1 fruit fly cellular context compared by ENCODE assay signal in genomic region chr3R:6723537-6724171, dm6.
A peak's percentile ranks its signal among the peaks of the same experiment; 100 is the strongest.
TF ChIP-seq lines count a peak whose summit lies in the region.

No protein-coding gene starts in this region.

TF ChIP-seq in whole organism, embryonic, 481 proteins besides CTCF, POLR2A, EP300 and RAD21 (continued from another document and continues in another):
- 0 out of 2 replicates have a peak, but pooled peaks have one; percentile 34 for TF ChIP-seq CG14441 (GFP tag; IDR thresholded peaks at IDR 0.05; lab: Robert Waterston, UW)
- no peak for TF ChIP-seq p53 (GFP tag; optimal IDR thresholded peaks at IDR 0.05; lab: Kevin White, UChicago)
- 0 out of 3 replicates have a peak, but pooled peaks have one; percentile 22 for TF ChIP-seq CG7357 (GFP tag; IDR thresholded peaks at IDR 0.05; lab: Robert Waterston, UW)
- peak; percentile 26 for TF ChIP-seq tin (GFP tag; optimal IDR thresholded peaks at IDR 0.05; lab: Kevin White, UChicago)
- no peak for TF ChIP-seq ab (GFP tag; optimal IDR thresholded peaks at IDR 0.05; lab: Kevin White, UChicago)
- no peak for TF ChIP-seq CG5953 (GFP tag; IDR thresholded peaks at IDR 0.05; lab: Robert Waterston, UW)
- TF ChIP-seq CG14710 (tag; optimal IDR thresholded peaks at IDR 0.05; lab: Kevin White, UChicago): peak; percentile 63
- TF ChIP-seq E2f1 (GFP tag; IDR thresholded peaks at IDR 0.05; lab: Robert Waterston, UW): no peak
- no peak for TF ChIP-seq CG12104 (GFP tag; optimal IDR thresholded peaks at IDR 0.05; lab: Kevin White, UChicago)
- no peak for TF ChIP-seq Hr78 (GFP tag; optimal IDR thresholded peaks at IDR 0.05; lab: Kevin White, UChicago)
- no peak for TF ChIP-seq CG7271 (tag; optimal IDR thresholded peaks at IDR 0.05; lab: Kevin White, UChicago)
- TF ChIP-seq Opbp (GFP tag; IDR thresholded peaks at IDR 0.05; lab: Robert Waterston, UW; ENCODE audit: partially characterized antibody): no peak
- no peak for TF ChIP-seq ap (GFP tag; IDR thresholded peaks at IDR 0.05; lab: Robert Waterston, UW)
- no peak for TF ChIP-seq z (GFP tag; IDR thresholded peaks at IDR 0.05; lab: Robert Waterston, UW)
- no peak for TF ChIP-seq CG16863 (GFP tag; optimal IDR thresholded peaks at IDR 0.05; lab: Kevin White, UChicago)
- no peak for TF ChIP-seq CG3847 (GFP tag; IDR thresholded peaks at IDR 0.05; lab: Robert Waterston, UW)
- TF ChIP-seq esg (GFP tag; conservative IDR thresholded peaks at IDR 0.05; lab: Robert Waterston, UW): no peak
- TF ChIP-seq mam (GFP tag; optimal IDR thresholded peaks at IDR 0.05; lab: Kevin White, UChicago): no peak
- no peak for TF ChIP-seq CG8765 (GFP tag; IDR thresholded peaks at IDR 0.05; lab: Robert Waterston, UW)
- peak; percentile 35 for TF ChIP-seq Ssrp (tag; optimal IDR thresholded peaks at IDR 0.05; lab: Kevin White, UChicago)
- no peak for TF ChIP-seq maf-S (GFP tag; optimal IDR thresholded peaks at IDR 0.05; lab: Kevin White, UChicago)
- TF ChIP-seq CG6175 (GFP tag; IDR thresholded peaks at IDR 0.05; lab: Robert Waterston, UW): no peak
- TF ChIP-seq tx (GFP tag; optimal IDR thresholded peaks at IDR 0.05; lab: Kevin White, UChicago): no peak
- TF ChIP-seq Lpt (GFP tag; optimal IDR thresholded peaks at IDR 0.05; lab: Kevin White, UChicago): no peak
- no peak for TF ChIP-seq Hr39 (optimal IDR thresholded peaks at IDR 0.05; lab: Kevin White, UChicago)
- TF ChIP-seq Xrp1 (GFP tag; IDR thresholded peaks at IDR 0.05; lab: Robert Waterston, UW): peak; percentile 62
- TF ChIP-seq CkIIα-i1 (GFP tag; IDR thresholded peaks at IDR 0.05; lab: Robert Waterston, UW): no peak
- no peak for TF ChIP-seq h (optimal IDR thresholded peaks at IDR 0.05; lab: Kevin White, UChicago)
- TF ChIP-seq bsh (GFP tag; optimal IDR thresholded peaks at IDR 0.05; lab: Kevin White, UChicago): peak in 1 of 2 experiments; percentile 49
- peak; percentile 37 for TF ChIP-seq Xbp1 (GFP tag; optimal IDR thresholded peaks at IDR 0.05; lab: Kevin White, UChicago)
- TF ChIP-seq fd102C (GFP tag; optimal IDR thresholded peaks at IDR 0.05; lab: Kevin White, UChicago): peak; percentile 64
- no peak for TF ChIP-seq CG7928 (GFP tag; optimal IDR thresholded peaks at IDR 0.05; lab: Kevin White, UChicago)
- TF ChIP-seq CG12391 (tag; optimal IDR thresholded peaks at IDR 0.05; lab: Kevin White, UChicago): peak; percentile 48
- TF ChIP-seq lab (GFP tag; optimal IDR thresholded peaks at IDR 0.05; lab: Kevin White, UChicago): no peak
- TF ChIP-seq CG18262 (tag; optimal IDR thresholded peaks at IDR 0.05; lab: Kevin White, UChicago): peak; percentile 74
- TF ChIP-seq dmrt99B (tag; optimal IDR thresholded peaks at IDR 0.05; lab: Kevin White, UChicago): peak; percentile 66
- TF ChIP-seq Atf6 (GFP tag; IDR thresholded peaks at IDR 0.05; lab: Robert Waterston, UW): no peak
- TF ChIP-seq kah (GFP tag; optimal IDR thresholded peaks at IDR 0.05; lab: Kevin White, UChicago): no peak
- no peak for TF ChIP-seq slou (GFP tag; optimal IDR thresholded peaks at IDR 0.05; lab: Kevin White, UChicago)
- TF ChIP-seq lbe (GFP tag; optimal IDR thresholded peaks at IDR 0.05; lab: Kevin White, UChicago): no peak
- peak; percentile 44 for TF ChIP-seq trem (tag; optimal IDR thresholded peaks at IDR 0.05; lab: Kevin White, UChicago)
- no peak for TF ChIP-seq hkb (optimal IDR thresholded peaks at IDR 0.05; lab: Kevin White, UChicago)
- no peak for TF ChIP-seq hkb (GFP tag; IDR thresholded peaks at IDR 0.05; lab: Robert Waterston, UW)
- TF ChIP-seq tio (GFP tag; optimal IDR thresholded peaks at IDR 0.05; lab: Kevin White, UChicago): no peak
- no peak for TF ChIP-seq YL-1 (GFP tag; optimal IDR thresholded peaks at IDR 0.05; lab: Kevin White, UChicago)
- TF ChIP-seq Asciz (GFP tag; optimal IDR thresholded peaks at IDR 0.05; lab: Kevin White, UChicago): no peak
- TF ChIP-seq odd (GFP tag; optimal IDR thresholded peaks at IDR 0.05; lab: Kevin White, UChicago): peak; percentile 9
- TF ChIP-seq dysf (GFP tag; IDR thresholded peaks at IDR 0.05; lab: Robert Waterston, UW): no peak
- peak; percentile 71 for TF ChIP-seq phol (tag; optimal IDR thresholded peaks at IDR 0.05; lab: Kevin White, UChicago)
- TF ChIP-seq grn (GFP tag; optimal IDR thresholded peaks at IDR 0.05; lab: Kevin White, UChicago): no peak
- TF ChIP-seq kay (GFP tag; optimal IDR thresholded peaks at IDR 0.05; lab: Kevin White, UChicago): no peak
- TF ChIP-seq scrt (GFP tag; optimal IDR thresholded peaks at IDR 0.05; lab: Kevin White, UChicago): no peak
- peak; percentile 72 for TF ChIP-seq CG15696 (tag; optimal IDR thresholded peaks at IDR 0.05; lab: Kevin White, UChicago)
- no peak for TF ChIP-seq C15 (GFP tag; IDR thresholded peaks at IDR 0.05; lab: Robert Waterston, UW)
- no peak for TF ChIP-seq Spps (tag; optimal IDR thresholded peaks at IDR 0.05; lab: Kevin White, UChicago)
- TF ChIP-seq grau (tag; optimal IDR thresholded peaks at IDR 0.05; lab: Kevin White, UChicago): peak; percentile 37
- peak; percentile 58 for TF ChIP-seq Blimp-1 (GFP tag; optimal IDR thresholded peaks at IDR 0.05; lab: Kevin White, UChicago)
- 0 out of 2 replicates have a peak, but pooled peaks have one; percentile 22 for TF ChIP-seq CG6689 (GFP tag; IDR thresholded peaks at IDR 0.05; lab: Robert Waterston, UW)
- peak; percentile 48 for TF ChIP-seq Kr (GFP tag; optimal IDR thresholded peaks at IDR 0.05; lab: Kevin White, UChicago)
- peak; percentile 3 for TF ChIP-seq Chrac-16 (GFP tag; optimal IDR thresholded peaks at IDR 0.05; lab: Kevin White, UChicago)
- TF ChIP-seq CG1792 (GFP tag; optimal IDR thresholded peaks at IDR 0.05; lab: Kevin White, UChicago): no peak
- TF ChIP-seq Pdp1 (GFP tag; optimal IDR thresholded peaks at IDR 0.05; lab: Kevin White, UChicago): peak in 1 of 2 experiments; percentile 37
- 0 out of 2 replicates have a peak, but pooled peaks have one; percentile 26 for TF ChIP-seq CG10959 (GFP tag; IDR thresholded peaks at IDR 0.05; lab: Robert Waterston, UW)
- TF ChIP-seq CG7556 (GFP tag; optimal IDR thresholded peaks at IDR 0.05; lab: Kevin White, UChicago): peak; percentile 51
- TF ChIP-seq Bgb (GFP tag; IDR thresholded peaks at IDR 0.05; lab: Robert Waterston, UW; ENCODE audit: partially characterized antibody): no peak
- no peak for TF ChIP-seq CG17186 (GFP tag; optimal IDR thresholded peaks at IDR 0.05; lab: Kevin White, UChicago)
- no peak for TF ChIP-seq Bdp1 (GFP tag; optimal IDR thresholded peaks at IDR 0.05; lab: Kevin White, UChicago)
- no peak for TF ChIP-seq peb (GFP tag; IDR thresholded peaks at IDR 0.05; lab: Robert Waterston, UW)
- no peak for TF ChIP-seq ewg (GFP tag; optimal IDR thresholded peaks at IDR 0.05; lab: Kevin White, UChicago)
- no peak for TF ChIP-seq corto (GFP tag; optimal IDR thresholded peaks at IDR 0.05; lab: Kevin White, UChicago)
- no peak for TF ChIP-seq CG17612 (GFP tag; IDR thresholded peaks at IDR 0.05; lab: Robert Waterston, UW)
- no peak for TF ChIP-seq lilli (GFP tag; optimal IDR thresholded peaks at IDR 0.05; lab: Kevin White, UChicago)
- no peak for TF ChIP-seq CG33213 (GFP tag; optimal IDR thresholded peaks at IDR 0.05; lab: Kevin White, UChicago)
- no peak for TF ChIP-seq H15 (GFP tag; IDR thresholded peaks at IDR 0.05; lab: Robert Waterston, UW)
- TF ChIP-seq CG3407 (GFP tag; optimal IDR thresholded peaks at IDR 0.05; lab: Kevin White, UChicago): no peak
- TF ChIP-seq Dek (tag; optimal IDR thresholded peaks at IDR 0.05; lab: Kevin White, UChicago): no peak
- no peak for TF ChIP-seq Six4 (GFP tag; optimal IDR thresholded peaks at IDR 0.05; lab: Kevin White, UChicago)
- TF ChIP-seq Max (GFP tag; optimal IDR thresholded peaks at IDR 0.05; lab: Kevin White, UChicago): no peak
- TF ChIP-seq trh (GFP tag; optimal IDR thresholded peaks at IDR 0.05; lab: Kevin White, UChicago): no peak
- TF ChIP-seq bigmax (GFP tag; optimal IDR thresholded peaks at IDR 0.05; lab: Kevin White, UChicago): no peak
- no peak for TF ChIP-seq pita (GFP tag; optimal IDR thresholded peaks at IDR 0.05; lab: Kevin White, UChicago)
- no peak for TF ChIP-seq MBD-R2 (GFP tag; IDR thresholded peaks at IDR 0.05; lab: Robert Waterston, UW)
- TF ChIP-seq Side (GFP tag; optimal IDR thresholded peaks at IDR 0.05; lab: Kevin White, UChicago): no peak
- no peak for TF ChIP-seq fd64A (GFP tag; optimal IDR thresholded peaks at IDR 0.05; lab: Kevin White, UChicago)
- no peak for TF ChIP-seq CG18619 (GFP tag; optimal IDR thresholded peaks at IDR 0.05; lab: Kevin White, UChicago)
- no peak for TF ChIP-seq CG13894 (tag; optimal IDR thresholded peaks at IDR 0.05; lab: Kevin White, UChicago)
- TF ChIP-seq sima (GFP tag; optimal IDR thresholded peaks at IDR 0.05; lab: Kevin White, UChicago): no peak
- no peak for TF ChIP-seq gce (GFP tag; IDR thresholded peaks at IDR 0.05; lab: Robert Waterston, UW)
- no peak for TF ChIP-seq NFAT (GFP tag; IDR thresholded peaks at IDR 0.05; lab: Robert Waterston, UW)
- TF ChIP-seq CG32532 (GFP tag; IDR thresholded peaks at IDR 0.05; lab: Robert Waterston, UW): no peak
- no peak for TF ChIP-seq CG9609 (GFP tag; optimal IDR thresholded peaks at IDR 0.05; lab: Kevin White, UChicago)
- TF ChIP-seq btn (GFP tag; optimal IDR thresholded peaks at IDR 0.05; lab: Kevin White, UChicago): peak; percentile 14
- no peak for TF ChIP-seq CG14965 (GFP tag; optimal IDR thresholded peaks at IDR 0.05; lab: Kevin White, UChicago; ENCODE audit: borderline replicate concordance)
- no peak for TF ChIP-seq repo (GFP tag; optimal IDR thresholded peaks at IDR 0.05; lab: Kevin White, UChicago)
- no peak for TF ChIP-seq CG2120 (GFP tag; optimal IDR thresholded peaks at IDR 0.05; lab: Kevin White, UChicago)
- TF ChIP-seq CG2202 (tag; optimal IDR thresholded peaks at IDR 0.05; lab: Kevin White, UChicago): no peak
- no peak for TF ChIP-seq vfl (GFP tag; optimal IDR thresholded peaks at IDR 0.05; lab: Kevin White, UChicago)
- no peak for TF ChIP-seq CG6272 (GFP tag; IDR thresholded peaks at IDR 0.05; lab: Robert Waterston, UW)
- no peak for TF ChIP-seq mirr (GFP tag; optimal IDR thresholded peaks at IDR 0.05; lab: Kevin White, UChicago)
- peak; percentile 13 for TF ChIP-seq CG6654 (GFP tag; optimal IDR thresholded peaks at IDR 0.05; lab: Kevin White, UChicago)
- TF ChIP-seq Doc3 (GFP tag; IDR thresholded peaks at IDR 0.05; lab: Robert Waterston, UW; ENCODE audit: partially characterized antibody): no peak
- TF ChIP-seq oc (tag; optimal IDR thresholded peaks at IDR 0.05; lab: Kevin White, UChicago): no peak
- TF ChIP-seq sr (GFP tag; IDR thresholded peaks at IDR 0.05; lab: Robert Waterston, UW): no peak
- no peak for TF ChIP-seq CG9797 (GFP tag; optimal IDR thresholded peaks at IDR 0.05; lab: Kevin White, UChicago)
- no peak for TF ChIP-seq Dll (GFP tag; IDR thresholded peaks at IDR 0.05; lab: Robert Waterston, UW; ENCODE audit: partially characterized antibody)
- TF ChIP-seq CoRest (tag; optimal IDR thresholded peaks at IDR 0.05; lab: Kevin White, UChicago): no peak
- no peak for TF ChIP-seq CG17802 (tag; optimal IDR thresholded peaks at IDR 0.05; lab: Kevin White, UChicago)
- TF ChIP-seq ind (GFP tag; optimal IDR thresholded peaks at IDR 0.05; lab: Kevin White, UChicago): no peak
- no peak for TF ChIP-seq jumu (GFP tag; optimal IDR thresholded peaks at IDR 0.05; lab: Kevin White, UChicago)
- TF ChIP-seq Nf-YB (GFP tag; optimal IDR thresholded peaks at IDR 0.05; lab: Kevin White, UChicago): no peak
- TF ChIP-seq MESR4 (GFP tag; optimal IDR thresholded peaks at IDR 0.05; lab: Kevin White, UChicago): no peak
- no peak for TF ChIP-seq prd (optimal IDR thresholded peaks at IDR 0.05; lab: Kevin White, UChicago)
- peak; percentile 69; the same call in 2 of the 3 replicates for TF ChIP-seq prd (GFP tag; IDR thresholded peaks at IDR 0.05; lab: Robert Waterston, UW)
- no peak for TF ChIP-seq gcm2 (GFP tag; optimal IDR thresholded peaks at IDR 0.05; lab: Kevin White, UChicago)
- TF ChIP-seq Hmx (GFP tag; optimal IDR thresholded peaks at IDR 0.05; lab: Kevin White, UChicago): no peak
- TF ChIP-seq az2 (GFP tag; optimal IDR thresholded peaks at IDR 0.05; lab: Kevin White, UChicago): peak; percentile 38
- peak; percentile 70 for TF ChIP-seq CG9727 (GFP tag; optimal IDR thresholded peaks at IDR 0.05; lab: Kevin White, UChicago)
- TF ChIP-seq Sry-β (GFP tag; optimal IDR thresholded peaks at IDR 0.05; lab: Kevin White, UChicago): no peak
- TF ChIP-seq dpn (GFP tag; optimal IDR thresholded peaks at IDR 0.05; lab: Kevin White, UChicago): peak in 1 of 2 experiments; percentile 2
- no peak for TF ChIP-seq CG18599 (GFP tag; optimal IDR thresholded peaks at IDR 0.05; lab: Kevin White, UChicago)
- no peak for TF ChIP-seq klu (GFP tag; IDR thresholded peaks at IDR 0.05; lab: Robert Waterston, UW)
- no peak for TF ChIP-seq dm (GFP tag; optimal IDR thresholded peaks at IDR 0.05; lab: Kevin White, UChicago)
- no peak for TF ChIP-seq pfk (GFP tag; optimal IDR thresholded peaks at IDR 0.05; lab: Kevin White, UChicago)
- no peak for TF ChIP-seq PHDP (tag; optimal IDR thresholded peaks at IDR 0.05; lab: Kevin White, UChicago)
- TF ChIP-seq CG31224 (GFP tag; IDR thresholded peaks at IDR 0.05; lab: Robert Waterston, UW): no peak
- TF ChIP-seq unc-4 (GFP tag; IDR thresholded peaks at IDR 0.05; lab: Robert Waterston, UW; ENCODE audit: partially characterized antibody): no peak
- no peak for TF ChIP-seq shn (GFP tag; optimal IDR thresholded peaks at IDR 0.05; lab: Kevin White, UChicago)
- TF ChIP-seq ash1 (GFP tag; optimal IDR thresholded peaks at IDR 0.05; lab: Kevin White, UChicago): no peak
- TF ChIP-seq Neu2 (GFP tag; optimal IDR thresholded peaks at IDR 0.05; lab: Kevin White, UChicago; ENCODE audit: borderline replicate concordance): peak; percentile 9
- no peak for TF ChIP-seq stwl (tag; optimal IDR thresholded peaks at IDR 0.05; lab: Kevin White, UChicago)
- no peak for TF ChIP-seq CG16813 (GFP tag; IDR thresholded peaks at IDR 0.05; lab: Robert Waterston, UW; ENCODE audit: partially characterized antibody)
- no peak for TF ChIP-seq TFAM (GFP tag; optimal IDR thresholded peaks at IDR 0.05; lab: Kevin White, UChicago)
- no peak for TF ChIP-seq dimm (GFP tag; IDR thresholded peaks at IDR 0.05; lab: Robert Waterston, UW)
- TF ChIP-seq pan (optimal IDR thresholded peaks at IDR 0.05; lab: Kevin White, UChicago): no peak
- TF ChIP-seq pan (GFP tag; optimal IDR thresholded peaks at IDR 0.05 in 1 of 2, IDR thresholded peaks at IDR 0.05 in 1 of 2): peak in 1 of 2 experiments; percentile 29
- TF ChIP-seq CG11696 (GFP tag; IDR thresholded peaks at IDR 0.05; lab: Robert Waterston, UW): no peak
- no peak for TF ChIP-seq CrebB (tag; optimal IDR thresholded peaks at IDR 0.05; lab: Kevin White, UChicago)
- no peak for TF ChIP-seq CG1647 (GFP tag; optimal IDR thresholded peaks at IDR 0.05; lab: Kevin White, UChicago)
